Worm (Caenorhabditis elegans): Measurements from ENCODE around the gene bir-2.

- no peak for TF ChIP-seq dao-5 (tag; optimal IDR thresholded peaks at IDR 0.05)
- TF ChIP-seq him-1 (tag; optimal IDR thresholded peaks at IDR 0.05) = no peak
These were observed 4.8 kb upstream of the bir-2 start, which contains the start of gene grl-17 for ce11 chrV:13563841-13564240.

Measured in whole organism, L4/young adult.